Worm (Caenorhabditis elegans) whole organism, L4 larva: ENCODE data around the gene C50B6.9.

Experiments
- ceh-32 ChIP-seq: sonication (generic microtip); optimal IDR thresholded peaks from 2 replicates; lab custom pipeline; 2016; ENCODE audit warnings: mild to moderate bottlenecking, missing genetic modification characterization, missing compliant biosample characterization; ENCODE audit not compliant: poor library complexity
- hlh-30 ChIP-seq: sonication (generic microtip); optimal IDR thresholded peaks from 2 replicates; lab custom pipeline; 2017; ENCODE audit warnings: antibody characterized with exemption, mild to moderate bottlenecking, missing genetic modification characterization, missing compliant biosample characterization; ENCODE audit not compliant: insufficient read depth
- lin-13 ChIP-seq: fragments of 150-350 bp; optimal IDR thresholded peaks from 2 replicates; lab custom pipeline; 2014; ENCODE audit warnings: missing biosample characterization, missing genetic modification reagents, missing genetic modification characterization
- lin-39 ChIP-seq: fragments of 150-350 bp; optimal IDR thresholded peaks from 2 replicates; lab custom pipeline; 2014; ENCODE audit warnings: missing biosample characterization, missing genetic modification reagents, missing genetic modification characterization
- lsy-2 ChIP-seq, 2 experiments: fragments of 150-350 bp in 1 of 2; sonication (generic microtip) in 1 of 2; optimal IDR thresholded peaks; 2 replicates each; lab custom pipeline; 2014 to 2017; ENCODE audit warnings: missing biosample characterization in 2 of 2, missing genetic modification characterization in 2 of 2
- nhr-10 ChIP-seq: fragments of 150-350 bp; optimal IDR thresholded peaks from 2 replicates; lab custom pipeline; 2014; ENCODE audit warnings: missing biosample characterization, missing genetic modification characterization
- nhr-237 ChIP-seq: sonication (generic microtip); optimal IDR thresholded peaks from 2 replicates; lab custom pipeline; 2017; ENCODE audit warnings: missing biosample characterization, missing genetic modification characterization
- nhr-6 ChIP-seq: fragments of 150-350 bp; optimal IDR thresholded peaks from 2 replicates; lab custom pipeline; 2014; ENCODE audit warnings: missing biosample characterization, missing genetic modification characterization

- TF ChIP-seq nhr-6 (tag; lab: Kevin White, UChicago) (no peak), nhr-10 (tag; lab: Kevin White, UChicago) (no peak), lin-39 (tag; lab: Kevin White, UChicago) (no peak), lin-13 (GFP tag; lab: Kevin White, UChicago) (no peak), hlh-30 (tag; lab: Kevin White, UChicago) (no peak), nhr-237 (tag; lab: Kevin White, UChicago) (no peak), lsy-2 (tag; optimal IDR thresholded peaks at IDR 0.05; lab: Kevin White, UChicago) (no peak), ceh-32 (tag; lab: Kevin White, UChicago) (no peak)
These were observed 30.3 kb downstream of the C50B6.9 start for ce11 chrV:13366488-13366887.
